Fruit fly (Drosophila melanogaster) whole organism, wandering third instar larva: ENCODE data around the gene ImpL2.

Source experiments
- Hr78 ChIP-seq: fragments of >200 bp; optimal IDR thresholded peaks from 2 replicates; lab custom pipeline; 2017; ENCODE audit warnings: missing biosample characterization, missing genetic modification characterization
- Myc ChIP-seq: fragments of >200 bp; optimal IDR thresholded peaks from 2 replicates; lab custom pipeline; 2017
- N ChIP-seq: fragments of >200 bp; optimal IDR thresholded peaks from 2 replicates; lab custom pipeline; 2018; ENCODE audit warnings: missing biosample characterization, missing external identifiers, missing genetic modification characterization
- Rel ChIP-seq, 2 experiments: fragments of 200-800 bp; sonication (Bioruptor generic) in 1 of 2; optimal IDR thresholded peaks; 2 replicates in 1 of 2; 3 replicates in 1 of 2; lab custom pipeline; 2016 to 2019; ENCODE audit warnings: mild to moderate bottlenecking in 2 of 2, missing biosample characterization in 2 of 2, missing genetic modification characterization in 2 of 2, moderate library complexity in 1 of 2
- brk ChIP-seq: fragments of 200-800 bp; sonication (Bioruptor generic); optimal IDR thresholded peaks from 2 replicates; lab custom pipeline; 2016; ENCODE audit warnings: missing biosample characterization, mild to moderate bottlenecking, missing genetic modification characterization
- dmrt93B ChIP-seq: fragments of 200-800 bp; sonication (Bioruptor generic); optimal IDR thresholded peaks from 2 replicates; lab custom pipeline; 2018; ENCODE audit warnings: missing biosample characterization, mild to moderate bottlenecking, missing genetic modification characterization
- foxo ChIP-seq, 2 experiments: fragments of 200-800 bp; sonication (Bioruptor generic); optimal IDR thresholded peaks; 2 replicates in 1 of 2; 3 replicates in 1 of 2; lab custom pipeline; 2016 to 2017; ENCODE audit warnings: missing biosample characterization in 2 of 2, missing genetic modification characterization in 2 of 2
- fru ChIP-seq: fragments of 200-800 bp; sonication (Bioruptor generic); optimal IDR thresholded peaks from 3 replicates; lab custom pipeline; 2016; ENCODE audit warnings: missing biosample characterization, mild to moderate bottlenecking, missing genetic modification characterization
- pan ChIP-seq: fragments of >200 bp; optimal IDR thresholded peaks from 2 replicates; lab custom pipeline; 2017
- sage ChIP-seq: fragments of 200-800 bp; sonication (Bioruptor generic); optimal IDR thresholded peaks from 2 replicates; lab custom pipeline; 2016; ENCODE audit warnings: missing biosample characterization, mild to moderate bottlenecking, missing genetic modification characterization

DNA sequence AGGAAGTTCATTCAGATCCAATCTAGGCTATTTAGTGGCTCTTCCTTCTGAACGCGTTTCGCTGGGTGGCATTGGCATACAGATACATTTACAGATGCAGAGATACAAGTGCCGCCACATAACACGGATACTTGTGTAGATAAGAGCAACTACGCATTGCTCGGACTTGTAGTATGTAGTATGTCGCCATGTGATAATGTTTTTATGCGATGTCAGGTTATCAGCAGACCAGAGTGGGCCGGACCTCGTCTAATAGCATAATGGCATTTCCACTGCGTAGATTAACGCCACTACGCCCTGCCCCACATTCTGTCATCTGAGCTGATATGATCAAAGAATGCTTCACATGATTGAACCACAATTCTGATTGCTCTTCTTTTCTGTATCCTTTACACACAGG, 14.2 kb downstream of the ImpL2 start:
- TF ChIP-seq Rel (GFP tag; optimal IDR thresholded peaks at IDR 0.05; lab: Kevin White, UChicago) (no peak), Rel (tag; optimal IDR thresholded peaks at IDR 0.05; lab: Kevin White, UChicago) (no peak), brk (GFP tag; lab: Kevin White, UChicago) (no peak), sage (GFP tag; lab: Kevin White, UChicago) (no peak), N (GFP tag; lab: Kevin White, UChicago) (no peak), foxo (GFP tag; optimal IDR thresholded peaks at IDR 0.05; lab: Kevin White, UChicago) (no peak), dmrt93B (GFP tag; lab: Kevin White, UChicago) (no peak), Myc (lab: Kevin White, UChicago) (no peak), Hr78 (GFP tag; lab: Kevin White, UChicago) (no peak), pan (no peak), fru (no peak)
